Worm (Caenorhabditis elegans) whole organism, mixed stage, embryonic: ENCODE data around the gene Y25C1A.13.

Source experiments
- ceh-83 ChIP-seq: fragments of 200-800 bp; sonication (Bioruptor generic); optimal IDR thresholded peaks from 2 replicates; lab custom pipeline; 2018; ENCODE audit warnings: mild to moderate bottlenecking, missing genetic modification characterization, missing compliant biosample characterization
- elt-1 ChIP-seq: sonication (generic microtip); optimal IDR thresholded peaks from 2 replicates; lab custom pipeline; 2017; ENCODE audit warnings: missing genetic modification characterization, mild to moderate bottlenecking, missing compliant biosample characterization, antibody characterized with exemption, moderate library complexity, borderline replicate concordance; ENCODE audit not compliant: insufficient read depth
- ham-2 ChIP-seq: fragments of 200-800 bp; sonication (Bioruptor generic); optimal IDR thresholded peaks from 2 replicates; lab custom pipeline; 2018; ENCODE audit warnings: mild to moderate bottlenecking, missing genetic modification characterization, missing compliant biosample characterization
- lin-13 ChIP-seq: fragments of 150-350 bp; optimal IDR thresholded peaks from 2 replicates; lab custom pipeline; 2014; ENCODE audit warnings: missing biosample characterization, missing genetic modification characterization
- lsy-2 ChIP-seq: fragments of 150-350 bp; optimal IDR thresholded peaks from 2 replicates; lab custom pipeline; 2014; ENCODE audit warnings: missing biosample characterization, missing genetic modification characterization
- nhr-76 ChIP-seq: sonication (generic microtip); optimal IDR thresholded peaks from 2 replicates; lab custom pipeline; 2017; ENCODE audit warnings: missing biosample characterization, missing genetic modification characterization
- snpc-4 ChIP-seq: fragments of 150-350 bp; optimal IDR thresholded peaks from 2 replicates; lab custom pipeline; 2014; ENCODE audit warnings: missing biosample characterization, missing genetic modification characterization
- sptf-1 ChIP-seq: sonication (generic microtip); optimal IDR thresholded peaks from 2 replicates; lab custom pipeline; 2017; ENCODE audit warnings: mild to moderate bottlenecking, missing genetic modification characterization, moderate library complexity, missing compliant biosample characterization
- unc-62 ChIP-seq: fragments of 150-350 bp; optimal IDR thresholded peaks from 2 replicates; lab custom pipeline; 2014; ENCODE audit warnings: missing biosample characterization, missing genetic modification reagents, missing genetic modification characterization
- zip-8 ChIP-seq: fragments of 150-350 bp; optimal IDR thresholded peaks from 2 replicates; lab custom pipeline; 2014; ENCODE audit warnings: missing biosample characterization, missing genetic modification characterization

ce11 chrII:3065086-3065485 is 46.0 kb downstream of the Y25C1A.13 start:
- TF ChIP-seq zip-8 (tag; lab: Kevin White, UChicago) (no peak), sptf-1 (tag; lab: Kevin White, UChicago) (no peak), unc-62 (GFP tag; lab: Kevin White, UChicago) (no peak), ceh-83 (GFP tag; lab: Kevin White, UChicago) (no peak), lin-13 (no peak), ham-2 (GFP tag; lab: Kevin White, UChicago) (no peak), snpc-4 (no peak), elt-1 (tag; lab: Kevin White, UChicago) (no peak), nhr-76 (tag; lab: Kevin White, UChicago) (no peak), lsy-2 (tag; lab: Kevin White, UChicago) (no peak)
